Worm (Caenorhabditis elegans): ENCODE results near the gene M01F1.9.

Gene M01F1.9

DNA sequence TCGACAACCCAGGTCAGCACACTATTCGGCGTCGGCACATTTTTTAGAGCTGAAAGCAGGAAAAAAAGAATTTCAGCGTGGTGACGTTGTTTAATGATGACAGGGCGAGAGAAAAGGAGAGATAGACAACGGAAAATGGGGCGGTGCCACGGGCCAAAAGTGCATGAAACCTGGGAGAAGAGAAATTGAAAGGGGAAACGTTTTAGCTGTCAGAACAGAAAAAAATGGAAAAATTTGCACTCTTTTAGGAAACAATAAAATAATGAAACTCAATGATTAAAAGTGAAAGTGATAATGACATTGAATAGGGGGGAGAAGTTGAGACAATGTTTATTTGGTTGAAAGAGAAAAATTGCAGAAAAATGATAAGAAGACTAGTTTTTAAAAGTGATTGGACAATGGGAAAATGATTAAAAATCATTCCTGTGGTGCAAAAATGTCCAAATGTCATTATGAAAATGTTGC is 30.9 kb upstream of the M01F1.9 start, which contains the start of gene pitp-1 (continued):
- 0 out of 2 replicates have a peak, but pooled peaks have one; percentile 10 for TF ChIP-seq php-3 (GFP tag; IDR thresholded peaks at IDR 0.05)
- TF ChIP-seq lin-15B (tag; optimal IDR thresholded peaks at IDR 0.05) = no peak
- no peak for TF ChIP-seq lim-7 (GFP tag; IDR thresholded peaks at IDR 0.05)
- TF ChIP-seq mxl-2 (GFP tag; conservative IDR thresholded peaks at IDR 0.05) = no peak
- TF ChIP-seq dmd-6 (GFP tag; IDR thresholded peaks at IDR 0.05) = peak; percentile 93
- TF ChIP-seq nhr-48 (tag; optimal IDR thresholded peaks at IDR 0.05) = peak; percentile 78
- no peak for TF ChIP-seq hmg-1.1 (GFP tag; IDR thresholded peaks at IDR 0.05)
- peak; percentile 8 for TF ChIP-seq mep-1 (tag; optimal IDR thresholded peaks at IDR 0.05)
- no peak for TF ChIP-seq nhr-237 (tag; optimal IDR thresholded peaks at IDR 0.05)

DNA sequence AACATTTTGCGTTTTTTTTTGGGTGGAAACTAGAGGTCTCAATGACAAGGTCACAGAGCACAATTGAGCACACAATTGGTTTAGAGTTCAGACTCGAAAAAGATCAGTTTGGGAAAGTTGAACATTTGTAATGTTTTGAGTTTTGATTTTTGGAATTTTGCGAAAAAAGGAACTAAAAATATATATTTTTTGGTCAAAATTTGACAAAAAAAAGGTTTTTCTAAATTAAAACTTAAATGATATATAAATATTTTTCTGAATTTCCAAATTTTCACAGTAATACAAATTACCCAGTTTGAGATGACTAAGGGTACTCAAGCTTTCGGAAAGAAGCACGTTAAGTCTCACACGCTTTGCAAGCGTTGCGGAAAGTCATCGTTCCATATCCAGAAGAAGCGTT is 29.5 kb upstream of the M01F1.9 start, which contains the start of gene rpl-37:
TSS of gene rpl-37 (plus strand) at position 301 of the 400 bp plus-strand sequence.
- TF ChIP-seq ama-1 (optimal IDR thresholded peaks at IDR 0.05) (no peak), nhr-6 (tag; optimal IDR thresholded peaks at IDR 0.05) (no peak), nhr-11 (tag; optimal IDR thresholded peaks at IDR 0.05) (no peak), nhr-10 (tag; optimal IDR thresholded peaks at IDR 0.05) (no peak), aha-1 (tag) (no peak), spr-1 (tag; optimal IDR thresholded peaks at IDR 0.05) (no peak), F49E8.2 (tag; optimal IDR thresholded peaks at IDR 0.05; ENCODE audit: borderline replicate concordance) (no peak), php-3 (GFP tag; IDR thresholded peaks at IDR 0.05) (no peak), vab-7 (GFP tag; IDR thresholded peaks at IDR 0.05) (no peak), skn-1 (tag; optimal IDR thresholded peaks at IDR 0.05) (no peak), daf-19 (GFP tag; conservative IDR thresholded peaks at IDR 0.05) (no peak), ceh-32 (tag; optimal IDR thresholded peaks at IDR 0.05; ENCODE audit: poor library complexity) (no peak), F44E2.7 (GFP tag; IDR thresholded peaks at IDR 0.05) (no peak), dve-1 (tag; optimal IDR thresholded peaks at IDR 0.05; ENCODE audit: insufficient read depth) (no peak), daf-8 (GFP tag; IDR thresholded peaks at IDR 0.05) (no peak), nhr-102 (tag; optimal IDR thresholded peaks at IDR 0.05) (no peak), ceh-62 (tag; optimal IDR thresholded peaks at IDR 0.05) (no peak), fkh-10 (GFP tag; optimal IDR thresholded peaks at IDR 0.05) (no peak), lsy-2 (tag; optimal IDR thresholded peaks at IDR 0.05) (no peak), hlh-30 (tag; optimal IDR thresholded peaks at IDR 0.05; ENCODE audit: insufficient read depth) (no peak)

DNA sequence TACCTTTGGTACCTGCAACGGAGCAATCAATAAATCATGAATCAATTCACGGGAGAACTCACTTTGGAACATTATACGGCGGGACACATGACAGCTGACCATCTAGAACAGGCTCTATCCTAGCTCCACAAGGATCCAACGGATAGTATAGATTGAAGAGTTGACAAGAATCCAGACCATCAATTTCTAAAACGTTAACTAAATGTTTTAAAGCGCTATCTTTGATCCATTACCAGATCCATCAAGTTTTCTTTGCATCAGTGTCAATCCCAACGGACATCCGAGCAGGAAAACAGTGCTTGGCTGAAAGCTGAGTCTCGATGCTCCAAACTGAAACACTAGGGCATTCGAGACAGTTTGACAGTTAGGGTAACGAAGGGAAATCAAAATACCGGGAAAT is 24.5 kb upstream of the M01F1.9 start:
- TF ChIP-seq unc-62 (GFP tag; optimal IDR thresholded peaks at IDR 0.05 in 1 of 2) = peak in 1 of 2 experiments; percentile 97
- no peak for TF ChIP-seq unc-62 (tag; optimal IDR thresholded peaks at IDR 0.05)
- no peak for TF ChIP-seq ceh-20 (GFP tag; IDR thresholded peaks at IDR 0.05)

DNA sequence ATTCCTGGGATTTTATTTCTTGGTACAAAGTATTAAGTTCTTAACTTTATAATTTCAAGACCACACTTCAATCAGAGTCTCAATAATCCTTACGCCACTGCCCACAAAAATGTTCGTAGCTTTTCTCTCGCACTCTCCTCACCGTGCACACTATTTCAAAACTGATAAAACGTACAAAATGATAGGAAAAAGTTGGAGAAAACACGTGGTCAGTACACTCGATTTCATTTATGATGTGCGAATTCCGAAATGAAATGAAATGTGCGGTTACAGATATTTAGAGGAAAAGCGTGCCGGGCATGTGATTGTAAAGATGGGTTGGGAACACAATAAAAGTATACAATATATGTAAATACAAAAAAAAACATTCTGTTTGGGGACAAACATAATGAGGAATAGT is 21.6 kb upstream of the M01F1.9 start:
- TF ChIP-seq hmg-1.1 (GFP tag; IDR thresholded peaks at IDR 0.05) (no peak), cey-2 (tag; optimal IDR thresholded peaks at IDR 0.05; ENCODE audit: borderline replicate concordance, insufficient read depth) (no peak), skn-1 (tag; optimal IDR thresholded peaks at IDR 0.05) (no peak), hif-1 (tag; optimal IDR thresholded peaks at IDR 0.05) (no peak), hlh-30 (tag; optimal IDR thresholded peaks at IDR 0.05; ENCODE audit: insufficient read depth) (peak; percentile 61), daf-8 (GFP tag; IDR thresholded peaks at IDR 0.05) (no peak), ceh-32 (tag; optimal IDR thresholded peaks at IDR 0.05; ENCODE audit: poor library complexity) (no peak), ceh-20 (GFP tag; IDR thresholded peaks at IDR 0.05) (no peak), php-3 (GFP tag; IDR thresholded peaks at IDR 0.05) (peak; percentile 52; the same call in 1 of the 2 replicates), dpl-1 (GFP tag; optimal IDR thresholded peaks at IDR 0.05) (no peak), ZK546.5 (tag; optimal IDR thresholded peaks at IDR 0.05) (no peak), mep-1 (tag; optimal IDR thresholded peaks at IDR 0.05) (no peak), nhr-77 (tag; optimal IDR thresholded peaks at IDR 0.05) (no peak), aha-1 (tag) (peak; percentile 71), pqm-1 (tag; optimal IDR thresholded peaks at IDR 0.05) (peak; percentile 55), dve-1 (tag; optimal IDR thresholded peaks at IDR 0.05; ENCODE audit: insufficient read depth) (peak; percentile 85), nhr-25 (tag; optimal IDR thresholded peaks at IDR 0.05; ENCODE audit: borderline replicate concordance, insufficient read depth) (no peak), ceh-62 (tag; optimal IDR thresholded peaks at IDR 0.05) (no peak), sdz-12 (GFP tag; optimal IDR thresholded peaks at IDR 0.05) (no peak), lsy-2 (tag; optimal IDR thresholded peaks at IDR 0.05) (peak in 1 of 2 experiments; percentile 18), mxl-2 (GFP tag; conservative IDR thresholded peaks at IDR 0.05) (0 out of 2 replicates have a peak, but pooled peaks have one; percentile 21), dmd-9 (GFP tag; IDR thresholded peaks at IDR 0.05) (no peak), mxl-3 (GFP tag; optimal IDR thresholded peaks at IDR 0.05) (peak; percentile 79), dmd-6 (GFP tag; IDR thresholded peaks at IDR 0.05) (peak; percentile 92), T26A8.4 (GFP tag; IDR thresholded peaks at IDR 0.05) (no peak), nhr-102 (tag; optimal IDR thresholded peaks at IDR 0.05) (peak; percentile 20), hlh-11 (tag; optimal IDR thresholded peaks at IDR 0.05) (peak; percentile 74), unc-62 (GFP tag; optimal IDR thresholded peaks at IDR 0.05 in 1 of 2) (no peak), unc-62 (tag; optimal IDR thresholded peaks at IDR 0.05) (no peak)

Measured in whole organism, L4 larva.